Fruit fly (Drosophila melanogaster): ENCODE measurements around the gene tim.

The tim gene

dm6 chr2L:3449555-3450320, 58.2 kb downstream of the tim start, which contains the start of gene Snx1 (continued):
- peak; percentile 29 for TF ChIP-seq BEAF-32 (GFP tag; optimal IDR thresholded peaks at IDR 0.05)
- no peak for TF ChIP-seq CG10654 (GFP tag; optimal IDR thresholded peaks at IDR 0.05)
- TF ChIP-seq Myb (GFP tag; optimal IDR thresholded peaks at IDR 0.05), result peak; percentile 95
- peak; percentile 17 for TF ChIP-seq CoRest (tag; optimal IDR thresholded peaks at IDR 0.05)
- TF ChIP-seq CG34224 (GFP tag; IDR thresholded peaks at IDR 0.05; ENCODE audit: partially characterized antibody), result peak; percentile 20; the same call in 1 of the 3 replicates
- TF ChIP-seq gsb-n (tag; optimal IDR thresholded peaks at IDR 0.05), result peak; percentile 67
- peak; percentile 20 for TF ChIP-seq Lhr (GFP tag; optimal IDR thresholded peaks at IDR 0.05)
- peak; percentile 92 for TF ChIP-seq CG3995 (GFP tag; optimal IDR thresholded peaks at IDR 0.05)

- TF ChIP-seq Mad (GFP tag; optimal IDR thresholded peaks at IDR 0.05), result no peak
- TF ChIP-seq H2.0 (GFP tag; IDR thresholded peaks at IDR 0.05), result no peak
- TF ChIP-seq sug (tag; optimal IDR thresholded peaks at IDR 0.05), result peak; percentile 85
- TF ChIP-seq CG34376 (GFP tag; optimal IDR thresholded peaks at IDR 0.05), result peak; percentile 71
- TF ChIP-seq exex (tag; optimal IDR thresholded peaks at IDR 0.05), result peak; percentile 90
- TF ChIP-seq HmgZ (tag; optimal IDR thresholded peaks at IDR 0.05), result no peak
- no peak for TF ChIP-seq TFAM (GFP tag; optimal IDR thresholded peaks at IDR 0.05)
Observed at dm6 chr2L:3445655-3446054, 62.3 kb downstream of the tim start, which contains the start of gene CG2772. Gene CG2772 (plus strand): TSS chr2L:3445992.

dm6 chr2L:3444789-3445188, 63.1 kb downstream of the tim start:
- no peak for TF ChIP-seq Dek (tag; optimal IDR thresholded peaks at IDR 0.05)
- TF ChIP-seq ci (GFP tag; IDR thresholded peaks at IDR 0.05), result peak; percentile 63
- no peak for TF ChIP-seq HmgD (GFP tag; optimal IDR thresholded peaks at IDR 0.05)
- no peak for TF ChIP-seq Rx (GFP tag; IDR thresholded peaks at IDR 0.05)
- TF ChIP-seq ftz-f1 (GFP tag; optimal IDR thresholded peaks at IDR 0.05), result no peak
- TF ChIP-seq CG2889 (GFP tag; IDR thresholded peaks at IDR 0.05), result 0 out of 3 replicates have a peak, but pooled peaks have one; percentile 47
- peak; percentile 34 for TF ChIP-seq CG30403 (GFP tag; optimal IDR thresholded peaks at IDR 0.05)
- TF ChIP-seq en (GFP tag; optimal IDR thresholded peaks at IDR 0.05), result no peak
- no peak for TF ChIP-seq disco-r (GFP tag; optimal IDR thresholded peaks at IDR 0.05)
- TF ChIP-seq ato (GFP tag; IDR thresholded peaks at IDR 0.05; ENCODE audit: partially characterized antibody), result no peak
- no peak for TF ChIP-seq p53 (GFP tag; optimal IDR thresholded peaks at IDR 0.05)
- no peak for TF ChIP-seq HmgZ (tag; optimal IDR thresholded peaks at IDR 0.05)
- TF ChIP-seq fd64A (GFP tag; optimal IDR thresholded peaks at IDR 0.05), result no peak
- peak; percentile 53; the same call in 1 of the 2 replicates for TF ChIP-seq Xrp1 (GFP tag; IDR thresholded peaks at IDR 0.05)
- no peak for TF ChIP-seq Dll (GFP tag; IDR thresholded peaks at IDR 0.05; ENCODE audit: partially characterized antibody)
- TF ChIP-seq CG32772 (GFP tag; IDR thresholded peaks at IDR 0.05), result peak; percentile 50
- TF ChIP-seq ind (GFP tag; optimal IDR thresholded peaks at IDR 0.05), result no peak
- TF ChIP-seq ac (GFP tag; optimal IDR thresholded peaks at IDR 0.05), result no peak
- 0 out of 2 replicates have a peak, but pooled peaks have one; percentile 22 for TF ChIP-seq CG5953 (GFP tag; IDR thresholded peaks at IDR 0.05)
- TF ChIP-seq B-H1 (GFP tag; IDR thresholded peaks at IDR 0.05), result peak; percentile 27; the same call in 1 of the 3 replicates
- TF ChIP-seq zf30C (GFP tag; optimal IDR thresholded peaks at IDR 0.05), result no peak
- peak; percentile 39; the same call in 1 of the 2 replicates for TF ChIP-seq sim (GFP tag; IDR thresholded peaks at IDR 0.05)
- TF ChIP-seq jigr1 (GFP tag; IDR thresholded peaks at IDR 0.05), result no peak
- TF ChIP-seq tio (GFP tag; optimal IDR thresholded peaks at IDR 0.05), result no peak
- TF ChIP-seq CG11504 (tag; optimal IDR thresholded peaks at IDR 0.05), result no peak
- peak; percentile 49 for TF ChIP-seq Oli (tag; optimal IDR thresholded peaks at IDR 0.05)
- no peak for TF ChIP-seq CG8290 (GFP tag; optimal IDR thresholded peaks at IDR 0.05)
- no peak for TF ChIP-seq CG8290 (tag; optimal IDR thresholded peaks at IDR 0.05)
- no peak for TF ChIP-seq tup (GFP tag; optimal IDR thresholded peaks at IDR 0.05)
- TF ChIP-seq CG2129 (GFP tag; IDR thresholded peaks at IDR 0.05; ENCODE audit: partially characterized antibody), result no peak
- TF ChIP-seq run (tag; optimal IDR thresholded peaks at IDR 0.05), result no peak
- no peak for TF ChIP-seq CG8924 (tag; optimal IDR thresholded peaks at IDR 0.05)
- 0 out of 2 replicates have a peak, but pooled peaks have one; percentile 24 for TF ChIP-seq E2f2 (GFP tag; IDR thresholded peaks at IDR 0.05)
